Fruit fly (Drosophila melanogaster) Kc167 (cell line): Measurements from ENCODE around the gene Edg84A.

Experiments
- Myc ChIP-seq: fragments of >200 bp; optimal IDR thresholded peaks from 2 replicates; lab custom pipeline; 2017; ENCODE audit warnings: missing external identifiers
- Sin3A ChIP-seq: fragments of >200 bp; optimal IDR thresholded peaks from 2 replicates; lab custom pipeline; 2018; ENCODE audit warnings: missing external identifiers
- h ChIP-seq: fragments of >200 bp; optimal IDR thresholded peaks from 3 replicates; lab custom pipeline; 2018; ENCODE audit warnings: missing external identifiers
- ttk ChIP-seq: sonication (Bioruptor generic); optimal IDR thresholded peaks from 2 replicates; lab custom pipeline; 2017; ENCODE audit warnings: missing external identifiers

DNA sequence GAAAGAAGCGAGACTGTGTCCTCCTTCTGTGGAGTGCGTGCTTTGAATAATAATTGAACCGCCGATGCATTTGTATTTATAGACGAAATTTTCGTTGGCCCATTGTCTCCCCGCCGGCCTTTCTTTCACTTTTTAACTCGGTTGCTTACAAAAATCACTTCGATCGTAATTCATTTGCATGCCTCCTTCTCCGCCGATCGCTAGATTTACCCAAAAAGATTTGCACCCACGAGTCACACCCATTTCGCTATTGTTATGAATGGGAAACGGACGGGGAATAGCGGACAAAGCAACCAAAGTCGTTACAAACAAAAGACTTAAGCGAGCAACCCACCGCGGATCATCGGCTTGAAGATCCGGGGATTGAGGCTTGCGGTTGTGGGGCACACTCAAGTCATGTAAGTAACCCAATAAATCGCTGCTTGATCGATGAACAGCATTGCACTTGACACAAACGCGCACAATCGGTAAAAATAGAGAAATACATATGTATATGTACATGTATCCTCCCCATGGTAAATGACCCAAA is 12.0 kb downstream of the Edg84A start, which contains the start of gene Ccp84Ac:
- TF ChIP-seq Myc (lab: Kevin White, UChicago) (no peak), h (no peak), Sin3A (lab: Kevin White, UChicago) (no peak), ttk (lab: Kevin White, UChicago) (no peak)
